Worm (Caenorhabditis elegans): Measurements from ENCODE around the gene C34F6.9.

DNA sequence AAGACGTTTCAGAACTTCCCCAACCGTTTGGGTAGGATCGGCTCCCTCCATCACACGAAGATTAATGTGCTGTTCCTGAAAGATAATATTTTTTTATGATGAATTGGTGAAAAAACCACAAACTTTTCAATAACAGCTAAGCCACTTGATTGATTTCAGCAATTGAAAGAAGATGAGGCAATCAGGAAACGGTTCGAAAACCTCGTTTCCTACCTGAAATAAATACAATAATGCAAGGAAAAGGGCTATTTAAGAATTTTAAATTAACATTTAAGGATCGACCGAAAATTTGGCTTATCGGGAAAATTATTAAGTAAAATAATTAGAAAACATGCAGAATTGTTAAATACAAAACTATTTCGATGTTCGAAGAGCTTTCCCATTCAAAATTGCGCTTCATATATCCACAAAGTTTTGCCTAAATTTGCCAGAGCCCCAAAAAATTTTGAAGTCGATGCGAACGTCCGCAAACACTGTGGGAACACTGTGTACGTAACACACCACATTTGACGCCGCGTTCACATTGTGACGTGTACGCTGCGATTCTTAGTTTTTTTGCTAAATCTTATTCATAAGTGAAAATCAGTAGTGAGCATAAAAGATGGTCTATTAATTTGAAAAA is at the start of gene C34F6.9:
- no peak for TF ChIP-seq flt-1 (GFP tag; IDR thresholded peaks at IDR 0.05)
- TF ChIP-seq T22C8.4 (GFP tag; IDR thresholded peaks at IDR 0.05): no peak
- TF ChIP-seq tab-1 (GFP tag; IDR thresholded peaks at IDR 0.05): no peak
- no peak for TF ChIP-seq ztf-23 (GFP tag; IDR thresholded peaks at IDR 0.05)
